Fruit fly (Drosophila melanogaster): ENCODE data around the gene dgt1.

dm6 chr3R:29829228-29829786 is 28.0 kb downstream of the dgt1 start:
- TF ChIP-seq dl (GFP tag; optimal IDR thresholded peaks at IDR 0.05; ENCODE audit: insufficient read depth in 1 of 2, partially characterized antibody in 2 of 2): no peak
- no peak for TF ChIP-seq Abd-B (GFP tag; optimal IDR thresholded peaks at IDR 0.05)
- TF ChIP-seq usp (GFP tag; optimal IDR thresholded peaks at IDR 0.05): no peak
- no peak for TF ChIP-seq Hr78 (GFP tag; optimal IDR thresholded peaks at IDR 0.05)
- TF ChIP-seq OdsH (GFP tag; optimal IDR thresholded peaks at IDR 0.05): no peak
- no peak for TF ChIP-seq pan (optimal IDR thresholded peaks at IDR 0.05)
- TF ChIP-seq rgr (GFP tag; optimal IDR thresholded peaks at IDR 0.05): no peak
